Fruit fly (Drosophila melanogaster): ENCODE measurements around the gene CG3345.

Gene CG3345

DNA sequence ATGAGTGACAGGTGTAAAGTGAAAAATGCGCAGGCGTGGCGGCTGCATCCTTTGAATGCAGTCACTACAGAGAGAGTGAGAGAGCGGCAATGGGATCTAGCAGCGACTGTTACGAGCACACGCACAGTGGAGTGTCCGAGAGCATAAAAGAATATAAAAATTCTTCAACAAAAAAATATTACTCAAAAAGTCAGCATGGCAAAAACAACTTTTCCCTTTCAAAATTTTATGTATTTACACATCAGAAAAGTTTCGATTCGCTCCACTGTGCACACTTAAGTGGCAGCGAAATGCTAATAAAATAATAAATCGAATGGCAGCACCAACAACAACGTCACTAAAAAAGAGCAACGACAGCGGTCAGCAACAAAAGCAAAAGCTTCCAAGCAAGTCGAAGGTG is 45.5 kb upstream of the CG3345 start (continued):
- peak; percentile 76 for TF ChIP-seq lbe (GFP tag; optimal IDR thresholded peaks at IDR 0.05)
- no peak for TF ChIP-seq Scr (GFP tag; IDR thresholded peaks at IDR 0.05; ENCODE audit: partially characterized antibody)
- peak; percentile 85 for TF ChIP-seq tio (GFP tag; optimal IDR thresholded peaks at IDR 0.05)
- peak; percentile 90 for TF ChIP-seq CG5245 (GFP tag; optimal IDR thresholded peaks at IDR 0.05)
- TF ChIP-seq CG2712 (tag; optimal IDR thresholded peaks at IDR 0.05): peak; percentile 93
- peak; percentile 97 for TF ChIP-seq zfh1 (GFP tag; IDR thresholded peaks at IDR 0.05)
- TF ChIP-seq CG2199 (GFP tag; IDR thresholded peaks at IDR 0.05): peak; percentile 87
- peak; percentile 66; the same call in 1 of the 2 replicates for TF ChIP-seq wdn (GFP tag; IDR thresholded peaks at IDR 0.05)
- peak; percentile 83 for TF ChIP-seq Abd-B (GFP tag; optimal IDR thresholded peaks at IDR 0.05)
- TF ChIP-seq CG11560 (tag; IDR thresholded peaks at IDR 0.05): peak; percentile 41; the same call in 1 of the 3 replicates
- TF ChIP-seq dati (GFP tag; IDR thresholded peaks at IDR 0.05): peak; percentile 87
- TF ChIP-seq wor (GFP tag; IDR thresholded peaks at IDR 0.05): peak; percentile 89
- TF ChIP-seq Stat92E (GFP tag; optimal IDR thresholded peaks at IDR 0.05): peak in 1 of 3 experiments; percentile 68
- no peak for TF ChIP-seq Poxn (GFP tag; IDR thresholded peaks at IDR 0.05)
- peak; percentile 75 for TF ChIP-seq CG18619 (GFP tag; optimal IDR thresholded peaks at IDR 0.05)
- peak; percentile 45 for TF ChIP-seq CG10274 (GFP tag; optimal IDR thresholded peaks at IDR 0.05)
- TF ChIP-seq bigmax (GFP tag; optimal IDR thresholded peaks at IDR 0.05): no peak
- TF ChIP-seq CG17385 (GFP tag; optimal IDR thresholded peaks at IDR 0.05): peak; percentile 78
- peak; percentile 72; the same call in 3 of the 4 replicates for TF ChIP-seq Gug (GFP tag; IDR thresholded peaks at IDR 0.05)
- peak; percentile 58 for TF ChIP-seq CG12769 (tag; optimal IDR thresholded peaks at IDR 0.05)
- peak; percentile 74 for TF ChIP-seq CG2120 (GFP tag; optimal IDR thresholded peaks at IDR 0.05)
- peak; percentile 83 for TF ChIP-seq trem (tag; optimal IDR thresholded peaks at IDR 0.05)
- peak; percentile 38 for TF ChIP-seq CG4617 (GFP tag; optimal IDR thresholded peaks at IDR 0.05; ENCODE audit: borderline replicate concordance)
- peak; percentile 85 for TF ChIP-seq CG10462 (GFP tag; optimal IDR thresholded peaks at IDR 0.05)
- no peak for TF ChIP-seq BtbVII (GFP tag; optimal IDR thresholded peaks at IDR 0.05)
- no peak for TF ChIP-seq gfzf (GFP tag; optimal IDR thresholded peaks at IDR 0.05)
- TF ChIP-seq exex (tag; optimal IDR thresholded peaks at IDR 0.05): no peak
- peak in 1 of 2 experiments; percentile 87 for TF ChIP-seq eve (GFP tag; optimal IDR thresholded peaks at IDR 0.05)
- peak; percentile 82 for TF ChIP-seq Mrtf (GFP tag; IDR thresholded peaks at IDR 0.05)
- peak; percentile 77 for TF ChIP-seq org-1 (GFP tag; optimal IDR thresholded peaks at IDR 0.05)
- TF ChIP-seq Hsf (GFP tag; optimal IDR thresholded peaks at IDR 0.05): peak; percentile 89
- TF ChIP-seq CHES-1-like (GFP tag; optimal IDR thresholded peaks at IDR 0.05): peak; percentile 72
- peak; percentile 36 for TF ChIP-seq Jarid2 (GFP tag; optimal IDR thresholded peaks at IDR 0.05)
- peak; percentile 83 for TF ChIP-seq CG1602 (GFP tag; optimal IDR thresholded peaks at IDR 0.05)
- TF ChIP-seq schlank (tag; optimal IDR thresholded peaks at IDR 0.05): peak; percentile 11
- TF ChIP-seq dpn (GFP tag; optimal IDR thresholded peaks at IDR 0.05): peak; percentile 81 to 82
- TF ChIP-seq CG12942 (GFP tag; optimal IDR thresholded peaks at IDR 0.05): peak; percentile 69
- TF ChIP-seq pnt (GFP tag; optimal IDR thresholded peaks at IDR 0.05): peak; percentile 67
- peak; percentile 80 for TF ChIP-seq Aef1 (GFP tag; IDR thresholded peaks at IDR 0.05)
- peak; percentile 69 for TF ChIP-seq CrebB (tag; optimal IDR thresholded peaks at IDR 0.05)
- no peak for TF ChIP-seq luna (GFP tag; optimal IDR thresholded peaks at IDR 0.05)
- peak; percentile 94 for TF ChIP-seq Awh (GFP tag; IDR thresholded peaks at IDR 0.05)
- no peak for TF ChIP-seq vnd (GFP tag; IDR thresholded peaks at IDR 0.05; ENCODE audit: partially characterized antibody)
- TF ChIP-seq ewg (GFP tag; optimal IDR thresholded peaks at IDR 0.05): peak; percentile 84
- TF ChIP-seq Elba2 (GFP tag; optimal IDR thresholded peaks at IDR 0.05): no peak
- TF ChIP-seq gt (GFP tag; IDR thresholded peaks at IDR 0.05): peak; percentile 79
- TF ChIP-seq CG31388 (GFP tag; optimal IDR thresholded peaks at IDR 0.05): peak; percentile 74
- peak; percentile 70 for TF ChIP-seq CG17802 (tag; optimal IDR thresholded peaks at IDR 0.05)
- no peak for TF ChIP-seq emc (GFP tag; optimal IDR thresholded peaks at IDR 0.05)
- TF ChIP-seq CG7786 (GFP tag; optimal IDR thresholded peaks at IDR 0.05): peak; percentile 82
- TF ChIP-seq ssp (GFP tag; IDR thresholded peaks at IDR 0.05): peak; percentile 71
